Fruit fly (Drosophila melanogaster) whole organism, wandering third instar larva: ENCODE results near the gene Indy.

ENCODE experiments used
- CG32264 ChIP-seq: fragments of 200-800 bp; sonication (Bioruptor generic); optimal IDR thresholded peaks from 2 replicates; lab custom pipeline; 2016; ENCODE audit warnings: missing biosample characterization, missing genetic modification characterization
- Hr83 ChIP-seq: fragments of 200-300 bp; sonication (Bioruptor generic); optimal IDR thresholded peaks from 2 replicates; lab custom pipeline; 2016; ENCODE audit warnings: missing biosample characterization, mild to moderate bottlenecking, missing genetic modification characterization, moderate library complexity; ENCODE audit not compliant: poor library complexity, severe bottlenecking
- OdsH ChIP-seq: fragments of 200-800 bp; sonication (Bioruptor generic); optimal IDR thresholded peaks from 2 replicates; lab custom pipeline; 2016; ENCODE audit warnings: missing biosample characterization, mild to moderate bottlenecking, missing genetic modification characterization
- ey ChIP-seq: fragments of 200-800 bp; sonication (Bioruptor generic); optimal IDR thresholded peaks from 2 replicates; lab custom pipeline; 2016; ENCODE audit warnings: missing biosample characterization, missing genetic modification characterization
- foxo ChIP-seq, 2 experiments: fragments of 200-800 bp; sonication (Bioruptor generic); optimal IDR thresholded peaks; 2 replicates in 1 of 2; 3 replicates in 1 of 2; lab custom pipeline; 2016 to 2017; ENCODE audit warnings: missing biosample characterization in 2 of 2, missing genetic modification characterization in 2 of 2
- pan ChIP-seq: fragments of >200 bp; optimal IDR thresholded peaks from 2 replicates; lab custom pipeline; 2017
- usp ChIP-seq: fragments of >200 bp; optimal IDR thresholded peaks from 2 replicates; lab custom pipeline; 2017; ENCODE audit warnings: missing biosample characterization, missing genetic modification characterization

- TF ChIP-seq CG32264 = no peak
- no peak for TF ChIP-seq Hr83 (GFP tag; lab: Kevin White, UChicago)
- TF ChIP-seq OdsH (GFP tag; lab: Kevin White, UChicago) = peak; percentile 4
- peak in 1 of 2 experiments; percentile 17 for TF ChIP-seq foxo (GFP tag; optimal IDR thresholded peaks at IDR 0.05; lab: Kevin White, UChicago)
- TF ChIP-seq pan (lab: Kevin White, UChicago) = no peak
- TF ChIP-seq ey (GFP tag; lab: Kevin White, UChicago) = no peak
- TF ChIP-seq usp (GFP tag; lab: Kevin White, UChicago) = no peak
Observed at dm6 chr3L:18812141-18812736, 33.8 kb downstream of the Indy start.
